Worm (Caenorhabditis elegans) whole organism, L4 larva: Measurements from ENCODE around the gene Y49E10.10.

ENCODE experiments used
- lin-1 ChIP-seq: fragments of 200-800 bp; sonication (Bioruptor generic); IDR thresholded peaks from 2 replicates; pipeline ENCODE4 v1.3.6; 2022; ENCODE audit warnings: missing genetic modification reagents, missing genetic modification characterization, missing compliant biosample characterization
- lin-39 ChIP-seq: fragments of 150-350 bp; optimal IDR thresholded peaks from 2 replicates; lab custom pipeline; 2014; ENCODE audit warnings: missing biosample characterization, missing genetic modification reagents, missing genetic modification characterization
- nhr-28 ChIP-seq: fragments of 150-350 bp; optimal IDR thresholded peaks from 2 replicates; lab custom pipeline; 2014; ENCODE audit warnings: missing biosample characterization, missing genetic modification characterization
- pqm-1 ChIP-seq: sonication (generic microtip); optimal IDR thresholded peaks from 2 replicates; lab custom pipeline; 2017; ENCODE audit warnings: missing biosample characterization, missing genetic modification characterization

DNA sequence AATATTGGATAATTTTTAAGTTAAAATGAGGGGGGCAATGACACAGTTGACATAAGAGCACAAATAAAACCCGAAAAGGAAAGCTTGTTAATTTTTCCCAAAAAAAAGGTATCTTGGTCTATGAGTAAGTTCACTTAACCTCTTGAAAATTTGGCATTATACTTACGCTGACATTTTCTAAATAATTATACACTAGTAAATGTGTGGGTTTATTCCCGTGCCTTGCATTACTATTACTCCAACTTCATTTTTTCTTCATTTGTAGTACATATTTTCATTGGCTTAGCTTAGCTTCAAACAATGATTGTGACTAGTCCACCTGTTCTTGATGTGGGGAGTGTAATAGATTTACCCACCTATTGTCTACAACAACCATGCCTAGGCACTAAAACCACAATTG lies 36.0 kb upstream of the Y49E10.10 start, which contains the start of gene Y75B8A.34:
- TF ChIP-seq nhr-28 (tag; lab: Kevin White, UChicago) (no peak), pqm-1 (no peak), lin-39 (tag; lab: Kevin White, UChicago) (no peak), lin-1 (GFP tag; lab: Robert Waterston, UW) (no peak)
